Worm (Caenorhabditis elegans) whole organism, young adult: Measurements from ENCODE around the gene B0310.3.

Experiments used
- cebp-1 ChIP-seq, 2 experiments: fragments of 200-800 bp in 1 of 2; sonication (Bioruptor generic) in 1 of 2; sonication (generic microtip) in 1 of 2; IDR thresholded peaks in 1 of 2; optimal IDR thresholded peaks in 1 of 2; 2 replicates each; pipeline versions ENCODE4 v1.3.6 to Lab custom; 2017 to 2022; ENCODE audit warnings: missing compliant biosample characterization in 2 of 2, missing genetic modification characterization in 2 of 2, mild to moderate bottlenecking in 1 of 2, missing genetic modification reagents in 1 of 2, moderate library complexity in 1 of 2
- madf-8 ChIP-seq: fragments of 200-800 bp; sonication (Bioruptor generic); conservative IDR thresholded peaks from 2 replicates; pipeline ENCODE4 v1.3.6; 2022; ENCODE audit warnings: missing genetic modification reagents, missing genetic modification characterization, missing compliant biosample characterization
- nhr-120 ChIP-seq: fragments of 200-800 bp; sonication (Bioruptor generic); IDR thresholded peaks from 2 replicates; pipeline ENCODE4 v1.3.6; 2022; ENCODE audit warnings: missing genetic modification characterization, missing compliant biosample characterization
- xnd-1 ChIP-seq: sonication (generic microtip); optimal IDR thresholded peaks from 2 replicates; lab custom pipeline; 2016; ENCODE audit warnings: missing genotype, missing genetic modification reagents, missing genetic modification characterization, missing compliant biosample characterization
- zfh-2 ChIP-seq: fragments of 200-800 bp; sonication (Bioruptor generic); conservative IDR thresholded peaks from 2 replicates; pipeline ENCODE4 v1.3.6; 2022; ENCODE audit warnings: missing genetic modification reagents, missing genetic modification characterization, missing compliant biosample characterization
- ztf-26 ChIP-seq: sonication (generic microtip); optimal IDR thresholded peaks from 2 replicates; lab custom pipeline; 2017; ENCODE audit warnings: missing genetic modification characterization, missing compliant biosample characterization

ce11 chrX:467338-467823 lies 53.4 kb downstream of the B0310.3 start:
- TF ChIP-seq zfh-2 (GFP tag; lab: Robert Waterston, UW) (no peak), nhr-120 (GFP tag; lab: Robert Waterston, UW) (no peak), ztf-26 (tag; lab: Kevin White, UChicago) (no peak), xnd-1 (tag; lab: Kevin White, UChicago) (no peak), madf-8 (GFP tag; lab: Robert Waterston, UW) (no peak), cebp-1 (GFP tag; IDR thresholded peaks at IDR 0.05; lab: Robert Waterston, UW) (no peak), cebp-1 (tag; optimal IDR thresholded peaks at IDR 0.05; lab: Kevin White, UChicago) (no peak)
